Worm (Caenorhabditis elegans) whole organism, L4/young adult: ENCODE data around the gene C05D11.5.

Source experiments
- W03F9.2 ChIP-seq: fragments of 150-350 bp; optimal IDR thresholded peaks from 2 replicates; lab custom pipeline; 2014; ENCODE audit warnings: missing biosample characterization, missing genetic modification characterization
- him-1 ChIP-seq: sonication (generic microtip); optimal IDR thresholded peaks from 2 replicates; lab custom pipeline; 2016; ENCODE audit warnings: missing genotype, missing genetic modification reagents, missing genetic modification characterization, missing compliant biosample characterization

DNA sequence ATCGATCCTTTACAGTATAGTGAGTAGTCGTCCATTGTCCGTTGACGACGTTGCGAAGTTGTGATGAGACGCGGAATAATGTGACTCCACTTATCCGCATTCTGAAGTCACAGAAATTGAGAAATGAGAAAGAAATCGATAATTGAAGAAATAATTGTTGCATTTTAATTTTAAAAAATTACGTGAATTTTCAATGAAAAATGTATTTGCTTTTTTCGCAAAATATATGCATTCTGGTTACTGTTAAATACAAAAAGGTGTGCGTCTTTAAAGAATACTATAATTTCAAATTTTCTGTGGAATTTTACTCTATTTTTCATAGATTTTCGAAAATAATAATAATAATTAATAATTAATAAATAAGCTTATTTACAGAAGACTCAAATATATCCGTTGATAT is 35.0 kb upstream of the C05D11.5 start, which contains the start of gene let-721:
- TF ChIP-seq him-1 (tag; lab: Kevin White, UChicago) (no peak), W03F9.2 (tag; lab: Kevin White, UChicago) (no peak)
